Fruit fly (Drosophila melanogaster): ENCODE data around the gene CG45101.

The CG45101 gene

dm6 chr3L:11089805-11090440 lies 25.1 kb downstream of the CG45101 start (continued):
- TF ChIP-seq Xbp1 (GFP tag; optimal IDR thresholded peaks at IDR 0.05) = peak; percentile 92
- peak; percentile 75 for TF ChIP-seq Jarid2 (GFP tag; optimal IDR thresholded peaks at IDR 0.05)
- no peak for TF ChIP-seq luna (GFP tag; optimal IDR thresholded peaks at IDR 0.05)
- no peak for TF ChIP-seq Bgb (GFP tag; IDR thresholded peaks at IDR 0.05; ENCODE audit: partially characterized antibody)
- no peak for TF ChIP-seq CG6791 (GFP tag; IDR thresholded peaks at IDR 0.05; ENCODE audit: partially characterized antibody)
- no peak for TF ChIP-seq lov (optimal IDR thresholded peaks at IDR 0.05)
- peak; percentile 82 for TF ChIP-seq lov (GFP tag; IDR thresholded peaks at IDR 0.05)
- peak; percentile 87 for TF ChIP-seq CG4820 (GFP tag; optimal IDR thresholded peaks at IDR 0.05)
- peak; percentile 75 for TF ChIP-seq CG10274 (GFP tag; optimal IDR thresholded peaks at IDR 0.05)
- no peak for TF ChIP-seq D (optimal IDR thresholded peaks at IDR 0.05)
- TF ChIP-seq D (GFP tag; optimal IDR thresholded peaks at IDR 0.05) = peak; percentile 87
- peak; percentile 61; the same call in 2 of the 3 replicates for TF ChIP-seq CG2199 (GFP tag; IDR thresholded peaks at IDR 0.05)
- peak; percentile 59 for TF ChIP-seq Aef1 (GFP tag; IDR thresholded peaks at IDR 0.05)
- peak; percentile 67 for TF ChIP-seq da (GFP tag; optimal IDR thresholded peaks at IDR 0.05)
- peak; percentile 61 for TF ChIP-seq crc (GFP tag; optimal IDR thresholded peaks at IDR 0.05)
- peak; percentile 89 for TF ChIP-seq NfI (GFP tag; optimal IDR thresholded peaks at IDR 0.05)
- peak; percentile 57 for TF ChIP-seq ttk (GFP tag; IDR thresholded peaks at IDR 0.05)
- peak; percentile 79 for TF ChIP-seq NC2β (GFP tag; optimal IDR thresholded peaks at IDR 0.05)
- TF ChIP-seq pb (GFP tag; optimal IDR thresholded peaks at IDR 0.05) = peak; percentile 34
- no peak for TF ChIP-seq CG7963 (GFP tag; IDR thresholded peaks at IDR 0.05; ENCODE audit: partially characterized antibody)
- TF ChIP-seq CG11093 (GFP tag; IDR thresholded peaks at IDR 0.05) = peak; percentile 72
- TF ChIP-seq HmgZ (tag; optimal IDR thresholded peaks at IDR 0.05) = peak; percentile 77
- TF ChIP-seq zfh1 (GFP tag; IDR thresholded peaks at IDR 0.05) = peak; percentile 88
- peak; percentile 80 for TF ChIP-seq slp2 (GFP tag; optimal IDR thresholded peaks at IDR 0.05)
- peak; percentile 97 for TF ChIP-seq CG8924 (tag; optimal IDR thresholded peaks at IDR 0.05)
- peak; percentile 75 for TF ChIP-seq CG17359 (tag; optimal IDR thresholded peaks at IDR 0.05)
- peak; percentile 67 for TF ChIP-seq CG15011 (GFP tag; optimal IDR thresholded peaks at IDR 0.05)
- TF ChIP-seq gro (GFP tag; optimal IDR thresholded peaks at IDR 0.05) = peak; percentile 22
- TF ChIP-seq CG11247 (GFP tag; IDR thresholded peaks at IDR 0.05) = peak; percentile 58; the same call in 1 of the 2 replicates
- peak in 1 of 2 experiments; percentile 96 for TF ChIP-seq Eip74EF (GFP tag; optimal IDR thresholded peaks at IDR 0.05)
- peak; percentile 78 for TF ChIP-seq Blimp-1 (GFP tag; optimal IDR thresholded peaks at IDR 0.05)
- no peak for TF ChIP-seq nerfin-2 (GFP tag; IDR thresholded peaks at IDR 0.05; ENCODE audit: partially characterized antibody)
- peak; percentile 96 for TF ChIP-seq CG11504 (tag; optimal IDR thresholded peaks at IDR 0.05)
- TF ChIP-seq jigr1 (GFP tag; IDR thresholded peaks at IDR 0.05) = 0 out of 3 replicates have a peak, but pooled peaks have one; percentile 73
- TF ChIP-seq CG13624 (GFP tag; optimal IDR thresholded peaks at IDR 0.05) = peak; percentile 26
- peak; percentile 75 for TF ChIP-seq Optix (GFP tag; IDR thresholded peaks at IDR 0.05)
- peak; percentile 87 for TF ChIP-seq NC2α (GFP tag; optimal IDR thresholded peaks at IDR 0.05)
- no peak for TF ChIP-seq B-H2 (GFP tag; optimal IDR thresholded peaks at IDR 0.05)
- peak; percentile 82 for TF ChIP-seq Nf-YA (GFP tag; IDR thresholded peaks at IDR 0.05)
- TF ChIP-seq gt (GFP tag; IDR thresholded peaks at IDR 0.05) = peak; percentile 21; the same call in 1 of the 2 replicates
- peak; percentile 88 for TF ChIP-seq Atf-2 (GFP tag; optimal IDR thresholded peaks at IDR 0.05)
- TF ChIP-seq eve (GFP tag; optimal IDR thresholded peaks at IDR 0.05) = peak; percentile 1 to 98
- TF ChIP-seq Awh (GFP tag; IDR thresholded peaks at IDR 0.05) = peak; percentile 90
- TF ChIP-seq TFAM (GFP tag; optimal IDR thresholded peaks at IDR 0.05) = no peak
- TF ChIP-seq CG12219 (GFP tag; optimal IDR thresholded peaks at IDR 0.05) = peak; percentile 85
- peak; percentile 53; the same call in 1 of the 3 replicates for TF ChIP-seq Dbx (GFP tag; IDR thresholded peaks at IDR 0.05)
- TF ChIP-seq CG31224 (GFP tag; IDR thresholded peaks at IDR 0.05) = 0 out of 2 replicates have a peak, but pooled peaks have one; percentile 32
- TF ChIP-seq CG12659 (GFP tag; optimal IDR thresholded peaks at IDR 0.05) = peak; percentile 96
- TF ChIP-seq wdn (GFP tag; IDR thresholded peaks at IDR 0.05) = no peak
- peak; percentile 90 for TF ChIP-seq CG8388 (GFP tag; optimal IDR thresholded peaks at IDR 0.05)

Data from whole organism, embryonic.